Fruit fly (Drosophila melanogaster) whole organism, pupa: Measurements from ENCODE around the gene Gs2.

Experiments used
- CG10348 ChIP-seq: fragments of 200-800 bp; sonication (Bioruptor generic); IDR thresholded peaks from 2 replicates; pipeline ENCODE4 v1.3.6; 2022; ENCODE audit warnings: missing biosample characterization, missing genetic modification characterization
- CG12605 ChIP-seq: fragments of 200-800 bp; sonication (Bioruptor generic); IDR thresholded peaks from 2 replicates; pipeline ENCODE4 v1.3.6; 2022; ENCODE audit warnings: missing biosample characterization, missing genetic modification characterization
- CG13204 ChIP-seq: fragments of 200-800 bp; sonication (Bioruptor generic); optimal IDR thresholded peaks from 2 replicates; lab custom pipeline; 2018; ENCODE audit warnings: missing biosample characterization, mild to moderate bottlenecking, missing genetic modification characterization, moderate library complexity
- CG14655 ChIP-seq: fragments of 200-800 bp; sonication (Bioruptor generic); optimal IDR thresholded peaks from 3 replicates; lab custom pipeline; 2017; ENCODE audit warnings: mild to moderate bottlenecking, missing biosample characterization, missing genetic modification reagents, missing genetic modification characterization
- CG15710 ChIP-seq: fragments of 200-800 bp; sonication (Bioruptor generic); optimal IDR thresholded peaks from 2 replicates; lab custom pipeline; 2018; ENCODE audit warnings: missing biosample characterization, mild to moderate bottlenecking, missing genetic modification characterization, moderate library complexity
- CG17806 ChIP-seq: fragments of 200-800 bp; sonication (Bioruptor generic); optimal IDR thresholded peaks from 2 replicates; lab custom pipeline; 2018; ENCODE audit warnings: missing biosample characterization, mild to moderate bottlenecking, missing genetic modification characterization, moderate library complexity
- CG32121 ChIP-seq: fragments of 200-800 bp; sonication (Bioruptor generic); IDR thresholded peaks from 2 replicates; pipeline ENCODE4 v1.3.6; 2022; ENCODE audit warnings: missing biosample characterization, missing genetic modification characterization
- CG34367 ChIP-seq: fragments of 200-800 bp; sonication (Bioruptor generic); optimal IDR thresholded peaks from 2 replicates; lab custom pipeline; 2018; ENCODE audit warnings: missing biosample characterization, mild to moderate bottlenecking, missing genetic modification characterization
- CG4496 ChIP-seq: fragments of 200-800 bp; sonication (Bioruptor generic); IDR thresholded peaks from 3 replicates; pipeline ENCODE4 v1.3.6; 2022; ENCODE audit warnings: missing biosample characterization, missing genetic modification characterization
- CG8159 ChIP-seq: fragments of 200-800 bp; sonication (Bioruptor generic); optimal IDR thresholded peaks from 3 replicates; lab custom pipeline; 2018; ENCODE audit warnings: missing biosample characterization, mild to moderate bottlenecking, missing genetic modification characterization, moderate library complexity
- CG8301 ChIP-seq: fragments of 200-800 bp; sonication (Bioruptor generic); optimal IDR thresholded peaks from 2 replicates; lab custom pipeline; 2018; ENCODE audit warnings: missing biosample characterization, mild to moderate bottlenecking, missing genetic modification characterization
- CG9948 ChIP-seq: fragments of 200-800 bp; sonication (Bioruptor generic); optimal IDR thresholded peaks from 2 replicates; lab custom pipeline; 2018; ENCODE audit warnings: missing biosample characterization, mild to moderate bottlenecking, missing genetic modification characterization, moderate library complexity
- D1 ChIP-seq: fragments of 200-800 bp; sonication (Bioruptor generic); optimal IDR thresholded peaks from 2 replicates; lab custom pipeline; 2018; ENCODE audit warnings: missing biosample characterization, mild to moderate bottlenecking, missing genetic modification characterization, moderate library complexity
- EcR ChIP-seq: fragments of 200-800 bp; sonication (Bioruptor generic); optimal IDR thresholded peaks from 3 replicates; lab custom pipeline; 2019; ENCODE audit warnings: missing biosample characterization, missing genetic modification characterization, mild to moderate bottlenecking, moderate library complexity, missing genetic modification reagents
- Ets98B ChIP-seq: fragments of 200-800 bp; sonication (Bioruptor generic); IDR thresholded peaks from 2 replicates; pipeline ENCODE4 v1.3.6; 2022; ENCODE audit warnings: missing biosample characterization, missing genetic modification characterization
- Pif1A ChIP-seq: fragments of 200-800 bp; sonication (Bioruptor generic); optimal IDR thresholded peaks from 3 replicates; lab custom pipeline; 2016; ENCODE audit warnings: missing biosample characterization, missing genetic modification characterization
- Pif1B ChIP-seq: fragments of 200-800 bp; sonication (Bioruptor generic); optimal IDR thresholded peaks from 3 replicates; lab custom pipeline; 2016; ENCODE audit warnings: missing biosample characterization, missing genetic modification characterization
- Snoo ChIP-seq: fragments of 200-800 bp; sonication (Bioruptor generic); optimal IDR thresholded peaks from 3 replicates; lab custom pipeline; 2017; ENCODE audit warnings: missing biosample characterization, mild to moderate bottlenecking, missing genetic modification characterization, inconsistent platforms
- fd96Ca ChIP-seq: fragments of 200-800 bp; sonication (Bioruptor generic); IDR thresholded peaks from 3 replicates; pipeline ENCODE4 v1.3.6; 2022; ENCODE audit warnings: missing biosample characterization, missing genetic modification characterization
- gl ChIP-seq: fragments of 200-800 bp; sonication (Bioruptor generic); optimal IDR thresholded peaks from 2 replicates; lab custom pipeline; 2018; ENCODE audit warnings: missing biosample characterization, mild to moderate bottlenecking, missing genetic modification characterization
- rn ChIP-seq: fragments of 200-800 bp; sonication (Bioruptor generic); IDR thresholded peaks from 2 replicates; pipeline ENCODE4 v1.3.6; 2022; ENCODE audit warnings: missing biosample characterization, missing genetic modification characterization

Gene Gs2

DNA sequence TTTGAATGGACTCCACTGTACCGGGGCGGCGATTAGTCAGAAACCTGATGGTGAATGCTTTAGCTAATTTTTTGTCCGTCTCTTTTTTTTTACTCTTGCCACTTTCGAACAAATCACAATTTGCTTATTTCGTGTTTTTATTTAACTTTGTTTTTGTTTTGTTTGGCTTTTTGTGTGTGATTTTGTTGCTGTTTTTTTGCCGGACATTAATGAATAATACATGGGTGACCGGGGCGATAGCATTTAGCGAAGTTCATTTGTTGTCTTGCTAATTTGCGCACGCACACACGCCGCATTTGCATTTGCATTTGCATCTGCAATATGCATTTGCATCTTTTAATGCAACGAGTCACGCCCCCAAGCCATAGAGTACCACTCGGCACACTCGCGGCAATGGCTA lies 26.0 kb downstream of the Gs2 start:
- TF ChIP-seq CG10348 (no peak), Ets98B (GFP tag; lab: Robert Waterston, UW) (0 out of 2 replicates have a peak, but pooled peaks have one; percentile 27)

DNA sequence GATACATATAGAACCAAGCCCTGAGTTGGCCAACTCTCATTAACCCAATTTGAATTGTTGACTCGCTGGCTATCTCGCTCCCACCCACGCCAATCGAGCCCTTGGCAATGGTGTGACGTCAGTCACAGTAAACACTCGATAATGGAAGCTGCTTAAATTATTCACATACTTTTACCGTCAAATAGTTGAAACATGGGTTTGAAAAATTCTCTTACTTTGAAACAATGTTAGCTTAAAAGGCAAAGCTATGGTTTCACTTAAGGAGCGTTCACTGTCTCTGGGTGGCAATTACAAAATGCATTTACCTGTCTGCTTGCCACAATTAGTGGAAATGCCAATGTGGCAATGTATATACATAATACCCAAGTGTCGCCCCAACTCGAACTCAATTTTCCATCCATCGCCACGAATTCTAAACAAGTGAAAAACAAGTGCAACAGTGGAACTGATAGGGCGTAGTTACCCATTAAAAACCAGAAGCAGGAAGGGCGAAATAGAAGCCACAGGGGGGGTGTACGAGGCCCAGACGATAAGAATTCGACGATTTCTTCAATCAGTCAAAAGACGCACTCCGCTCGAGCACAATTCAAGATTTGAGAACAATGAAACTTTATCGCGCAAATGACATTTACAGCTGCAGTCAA lies 27.0 kb downstream of the Gs2 start:
- TF ChIP-seq CG14655 (GFP tag; lab: Kevin White, UChicago) (peak; percentile 51), CG17806 (tag; lab: Kevin White, UChicago) (peak; percentile 5), Pif1A (peak; percentile 55), D1 (tag; lab: Kevin White, UChicago) (no peak), Pif1B (peak; percentile 12), fd96Ca (GFP tag; lab: Robert Waterston, UW) (peak; percentile 62; the same call in 2 of the 3 replicates), gl (no peak), rn (GFP tag; lab: Robert Waterston, UW) (no peak), CG9948 (peak; percentile 24), CG10348 (no peak), Snoo (tag; lab: Kevin White, UChicago) (peak; percentile 75), CG15710 (tag; lab: Kevin White, UChicago) (peak; percentile 51), CG4496 (GFP tag; lab: Robert Waterston, UW) (peak; percentile 82), CG12605 (GFP tag; lab: Robert Waterston, UW) (peak; percentile 46; the same call in 1 of the 2 replicates), CG8301 (tag; lab: Kevin White, UChicago) (peak; percentile 40), CG32121 (peak; percentile 61; the same call in 1 of the 2 replicates), CG13204 (GFP tag; lab: Kevin White, UChicago) (no peak), Ets98B (GFP tag; lab: Robert Waterston, UW) (peak; percentile 63), EcR (no peak), CG8159 (tag; lab: Kevin White, UChicago) (peak; percentile 38), CG34367 (tag; lab: Kevin White, UChicago) (peak; percentile 24)

DNA sequence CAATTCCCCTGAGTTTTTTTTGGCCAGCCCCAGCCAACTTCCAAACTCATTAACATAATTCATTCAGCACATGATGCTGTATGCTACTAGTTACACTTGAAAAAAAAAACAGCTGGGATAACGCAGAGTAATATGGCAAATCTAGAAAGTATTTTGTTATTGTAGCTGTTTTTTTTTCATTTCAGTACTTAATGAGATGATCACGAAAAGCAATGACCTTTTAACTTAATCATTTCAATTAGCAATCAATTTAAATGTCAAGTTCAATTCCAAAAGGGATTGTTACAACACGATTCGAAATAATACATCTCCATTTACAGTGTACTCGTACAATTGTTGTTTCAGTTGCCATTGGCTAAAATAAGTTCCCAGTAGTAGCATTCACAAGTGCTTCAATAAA lies 27.8 kb downstream of the Gs2 start:
- TF ChIP-seq CG10348: no peak
- TF ChIP-seq EcR: no peak
- no peak for TF ChIP-seq CG9948
- TF ChIP-seq D1 (tag; lab: Kevin White, UChicago): no peak
- TF ChIP-seq CG15710 (tag; lab: Kevin White, UChicago): no peak
- no peak for TF ChIP-seq CG17806 (tag; lab: Kevin White, UChicago)
- TF ChIP-seq CG32121: no peak
- no peak for TF ChIP-seq CG8159 (tag; lab: Kevin White, UChicago)
- no peak for TF ChIP-seq CG4496 (GFP tag; lab: Robert Waterston, UW)

DNA sequence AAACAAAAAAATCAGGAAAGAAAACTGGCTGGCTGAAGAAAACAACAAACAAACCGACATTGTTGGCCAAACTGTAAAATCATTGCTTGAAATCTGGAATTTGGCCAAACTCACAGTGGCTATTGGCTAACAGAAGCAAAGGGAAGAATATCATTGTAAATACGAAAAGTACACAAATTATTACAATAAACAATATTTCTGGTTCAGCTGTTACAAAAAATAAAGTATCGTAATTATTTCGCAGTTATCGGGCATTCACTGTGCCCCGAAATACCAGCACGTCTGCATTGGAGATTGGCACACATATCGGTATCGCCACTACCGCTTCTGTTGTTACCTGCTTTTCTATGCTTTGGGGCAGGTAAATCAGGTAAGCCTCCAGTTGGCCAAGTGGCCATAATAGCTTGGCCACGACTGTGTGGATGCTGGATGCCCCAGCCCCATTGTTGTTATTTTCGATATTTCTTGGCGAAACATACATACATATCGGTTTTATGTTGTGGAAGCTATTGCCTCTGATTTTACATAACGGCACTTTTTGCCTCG lies 28.5 kb downstream of the Gs2 start:
- peak; percentile 78 for TF ChIP-seq fd96Ca (GFP tag; lab: Robert Waterston, UW)
- TF ChIP-seq CG17806 (tag; lab: Kevin White, UChicago): no peak
- TF ChIP-seq gl: no peak
- no peak for TF ChIP-seq CG14655 (GFP tag; lab: Kevin White, UChicago)
- no peak for TF ChIP-seq EcR
- TF ChIP-seq Snoo (tag; lab: Kevin White, UChicago): no peak
- 0 out of 2 replicates have a peak, but pooled peaks have one; percentile 33 for TF ChIP-seq rn (GFP tag; lab: Robert Waterston, UW)
- peak; percentile 36 for TF ChIP-seq Pif1A
- TF ChIP-seq CG34367 (tag; lab: Kevin White, UChicago): no peak
- TF ChIP-seq CG13204 (GFP tag; lab: Kevin White, UChicago): no peak
- peak; percentile 81 for TF ChIP-seq CG4496 (GFP tag; lab: Robert Waterston, UW)
- no peak for TF ChIP-seq CG15710 (tag; lab: Kevin White, UChicago)
- 0 out of 2 replicates have a peak, but pooled peaks have one; percentile 13 for TF ChIP-seq CG12605 (GFP tag; lab: Robert Waterston, UW)
- 0 out of 2 replicates have a peak, but pooled peaks have one; percentile 50 for TF ChIP-seq CG10348
- TF ChIP-seq D1 (tag; lab: Kevin White, UChicago): no peak
- no peak for TF ChIP-seq CG8159 (tag; lab: Kevin White, UChicago)
- TF ChIP-seq Pif1B: no peak
- peak; percentile 78; the same call in 1 of the 2 replicates for TF ChIP-seq CG32121
- peak; percentile 29 for TF ChIP-seq CG8301 (tag; lab: Kevin White, UChicago)
- no peak for TF ChIP-seq CG9948
- TF ChIP-seq Ets98B (GFP tag; lab: Robert Waterston, UW): peak; percentile 84

DNA sequence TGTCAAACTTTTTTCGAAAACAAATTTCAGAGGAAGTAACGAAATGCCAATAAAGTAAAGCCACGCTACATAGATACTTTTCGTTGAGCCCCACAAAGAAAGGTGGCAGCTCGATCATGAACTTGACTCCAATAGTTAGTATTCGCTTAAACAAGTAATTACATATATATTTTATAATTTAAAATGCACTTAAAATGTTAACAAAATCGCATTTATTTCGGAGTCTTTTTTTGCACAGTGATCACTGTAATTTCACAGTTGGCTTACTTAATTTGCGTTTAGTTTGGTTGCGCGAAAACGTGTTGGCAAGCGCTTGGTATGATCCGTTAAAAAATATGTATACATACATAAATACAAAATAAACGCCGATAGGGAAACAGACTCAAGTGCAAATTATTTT lies 29.0 kb downstream of the Gs2 start:
- TF ChIP-seq Pif1A: no peak
- no peak for TF ChIP-seq CG9948
- TF ChIP-seq Snoo (tag; lab: Kevin White, UChicago): no peak
- TF ChIP-seq Ets98B (GFP tag; lab: Robert Waterston, UW): peak; percentile 48; the same call in 1 of the 2 replicates
- no peak for TF ChIP-seq CG34367 (tag; lab: Kevin White, UChicago)
- 0 out of 3 replicates have a peak, but pooled peaks have one; percentile 48 for TF ChIP-seq CG4496 (GFP tag; lab: Robert Waterston, UW)

DNA sequence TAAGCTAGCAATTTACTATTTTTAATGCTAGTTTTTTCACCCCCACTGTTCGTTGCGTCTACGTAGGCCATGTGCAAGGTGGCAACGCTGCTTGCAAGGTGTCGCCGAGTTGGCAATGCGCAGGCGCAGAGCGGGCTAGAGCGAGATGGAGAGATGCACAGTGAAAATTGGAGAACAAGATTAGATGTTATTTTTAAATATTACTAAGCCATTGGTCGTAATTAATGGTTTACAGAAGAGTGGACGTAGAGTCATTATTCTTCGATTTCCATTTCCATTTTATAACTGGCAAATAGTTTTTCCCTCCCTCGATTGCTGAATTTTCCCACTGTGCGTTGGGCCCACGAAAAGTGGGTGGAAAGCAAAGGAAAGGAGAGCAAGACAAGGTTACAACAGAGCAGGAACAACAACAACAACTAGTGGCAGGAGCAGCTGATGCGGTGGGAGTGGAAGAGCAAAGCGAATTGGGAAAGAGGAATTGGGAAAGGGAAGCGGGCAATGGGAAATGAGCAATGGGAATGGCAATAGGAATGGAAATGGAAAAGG lies 30.3 kb downstream of the Gs2 start:
- peak; percentile 73 for TF ChIP-seq CG34367 (tag; lab: Kevin White, UChicago)
- TF ChIP-seq EcR: peak; percentile 10
- peak; percentile 85 for TF ChIP-seq CG8301 (tag; lab: Kevin White, UChicago)
- TF ChIP-seq Ets98B (GFP tag; lab: Robert Waterston, UW): peak; percentile 94
- peak; percentile 60 for TF ChIP-seq gl
- TF ChIP-seq Snoo (tag; lab: Kevin White, UChicago): peak; percentile 63
- TF ChIP-seq CG17806 (tag; lab: Kevin White, UChicago): peak; percentile 82
- TF ChIP-seq Pif1B: peak; percentile 89
- TF ChIP-seq CG4496 (GFP tag; lab: Robert Waterston, UW): peak; percentile 97
- peak; percentile 79 for TF ChIP-seq CG10348
- TF ChIP-seq CG32121: peak; percentile 91
- peak; percentile 88 for TF ChIP-seq CG14655 (GFP tag; lab: Kevin White, UChicago)
- peak; percentile 96 for TF ChIP-seq fd96Ca (GFP tag; lab: Robert Waterston, UW)
- peak; percentile 84 for TF ChIP-seq CG12605 (GFP tag; lab: Robert Waterston, UW)
- TF ChIP-seq CG9948: peak; percentile 77
- TF ChIP-seq rn (GFP tag; lab: Robert Waterston, UW): peak; percentile 81
- peak; percentile 93 for TF ChIP-seq Pif1A
- peak; percentile 78 for TF ChIP-seq CG8159 (tag; lab: Kevin White, UChicago)
- TF ChIP-seq CG15710 (tag; lab: Kevin White, UChicago): peak; percentile 79
- peak; percentile 16 for TF ChIP-seq D1 (tag; lab: Kevin White, UChicago)
- peak; percentile 49 for TF ChIP-seq CG13204 (GFP tag; lab: Kevin White, UChicago)
- TF ChIP-seq, all 21 proteins: peak for 21
